Worm (Caenorhabditis elegans): ENCODE measurements around the gene puf-6.
A peak's percentile ranks its signal among the peaks of the same experiment; 100 is the strongest.
"Not testable (repeated sequence)": the region's sequence is repeated elsewhere in the genome, so short reads cannot be mapped to it uniquely, and the experiment has no call there.

puf-6 gene

ce11 chrII:13065251-13065650 is 22.0 kb upstream of the puf-6 start:
- TF ChIP-seq tbx-8 (GFP tag; optimal IDR thresholded peaks at IDR 0.05), result no peak
- no peak for TF ChIP-seq snpc-4 (tag; optimal IDR thresholded peaks at IDR 0.05)
- TF ChIP-seq sem-2 (GFP tag; optimal IDR thresholded peaks at IDR 0.05), result no peak
- no peak for TF ChIP-seq ceh-83 (GFP tag; optimal IDR thresholded peaks at IDR 0.05)
- no peak for TF ChIP-seq cnd-1 (tag; optimal IDR thresholded peaks at IDR 0.05)
- TF ChIP-seq mep-1 (tag; optimal IDR thresholded peaks at IDR 0.05), result no peak
- no peak for TF ChIP-seq lin-13 (tag; optimal IDR thresholded peaks at IDR 0.05)
- TF ChIP-seq pha-4 (tag; optimal IDR thresholded peaks at IDR 0.05), result no peak
- TF ChIP-seq hlh-1 (tag; optimal IDR thresholded peaks at IDR 0.05), result no peak
- TF ChIP-seq lsy-2 (tag; optimal IDR thresholded peaks at IDR 0.05), result no peak
- TF ChIP-seq ztf-11 (tag; optimal IDR thresholded peaks at IDR 0.05), result no peak
- TF ChIP-seq unc-62 (GFP tag; optimal IDR thresholded peaks at IDR 0.05), result no peak
- no peak for TF ChIP-seq elt-3 (tag; optimal IDR thresholded peaks at IDR 0.05)
- TF ChIP-seq nhr-237 (tag; optimal IDR thresholded peaks at IDR 0.05), result no peak
- no peak for TF ChIP-seq nhr-2 (tag; optimal IDR thresholded peaks at IDR 0.05)
- no peak for TF ChIP-seq mab-5 (tag; optimal IDR thresholded peaks at IDR 0.05)
- no peak for TF ChIP-seq M03D4.4 (tag; optimal IDR thresholded peaks at IDR 0.05)
- TF ChIP-seq lin-32 (GFP tag; optimal IDR thresholded peaks at IDR 0.05), result no peak

DNA sequence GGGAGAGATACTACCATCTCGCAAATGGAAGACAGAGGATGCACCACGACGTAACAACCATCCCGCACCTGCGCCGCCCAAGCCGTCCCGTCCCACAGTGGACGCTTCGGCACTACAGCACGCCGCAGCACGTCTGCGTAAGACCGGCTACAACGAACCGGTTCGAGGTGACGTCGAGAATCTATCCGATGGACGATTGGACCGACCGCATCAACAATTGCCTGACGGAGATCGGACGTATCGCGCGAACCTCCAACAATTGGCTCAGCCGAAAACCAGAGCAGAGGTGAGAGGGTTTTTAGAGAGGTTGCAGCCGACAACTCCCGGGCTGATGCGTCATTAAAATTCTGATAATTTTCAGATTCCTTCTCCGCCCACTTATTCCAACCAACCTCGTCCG is 16.0 kb upstream of the puf-6 start:
- TF ChIP-seq nhr-237 (tag; optimal IDR thresholded peaks at IDR 0.05) (no peak), snpc-4 (tag; optimal IDR thresholded peaks at IDR 0.05) (no peak), pha-4 (tag; optimal IDR thresholded peaks at IDR 0.05) (no peak)

ce11 chrII:13056580-13056979 is 13.3 kb upstream of the puf-6 start, which contains the start of gene zyx-1:
Gene zyx-1 (plus strand): TSS chrII:13056910.
- no peak for TF ChIP-seq mep-1 (tag; optimal IDR thresholded peaks at IDR 0.05)
- TF ChIP-seq unc-120 (tag; optimal IDR thresholded peaks at IDR 0.05; ENCODE audit: poor library complexity, severe bottlenecking), result peak; percentile 58

- peak; percentile 96 for TF ChIP-seq blmp-1 (tag; optimal IDR thresholded peaks at IDR 0.05)
- TF ChIP-seq elt-3 (tag; optimal IDR thresholded peaks at IDR 0.05), result peak; percentile 16
- TF ChIP-seq pha-4 (tag; optimal IDR thresholded peaks at IDR 0.05), result no peak
- TF ChIP-seq ham-2 (GFP tag; optimal IDR thresholded peaks at IDR 0.05), result peak; percentile 49
- no peak for TF ChIP-seq bed-3 (GFP tag; optimal IDR thresholded peaks at IDR 0.05)
These were observed 10.2 kb upstream of the puf-6 start for ce11 chrII:13053443-13053842.

DNA sequence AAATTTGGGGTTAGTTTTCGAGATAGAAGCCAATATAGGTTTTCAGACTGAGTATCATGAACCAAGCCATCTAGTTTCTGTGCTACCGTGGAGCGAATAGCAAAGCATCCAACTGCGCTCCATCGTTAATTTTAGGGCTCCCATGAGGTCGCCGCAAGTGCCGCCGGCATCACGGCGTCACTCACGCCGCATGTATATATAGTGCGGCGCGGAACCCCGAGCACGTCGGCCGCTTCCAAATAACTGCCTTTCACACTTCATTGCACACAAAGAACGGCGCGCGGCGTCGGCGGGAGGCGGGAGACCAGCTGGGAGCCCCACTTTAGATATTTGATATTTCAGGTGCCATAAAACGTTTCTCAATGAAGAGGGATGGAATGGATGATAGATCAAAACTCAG is 6.8 kb upstream of the puf-6 start:
- no peak for TF ChIP-seq lin-13 (tag; optimal IDR thresholded peaks at IDR 0.05)
- no peak for TF ChIP-seq nhr-12 (tag; optimal IDR thresholded peaks at IDR 0.05)
- TF ChIP-seq sptf-1 (tag; optimal IDR thresholded peaks at IDR 0.05), result no peak
- no peak for TF ChIP-seq blmp-1 (tag; optimal IDR thresholded peaks at IDR 0.05)
- no peak for TF ChIP-seq ceh-83 (GFP tag; optimal IDR thresholded peaks at IDR 0.05)
- no peak for TF ChIP-seq nhr-76 (tag; optimal IDR thresholded peaks at IDR 0.05)
- no peak for TF ChIP-seq ceh-43 (GFP tag; optimal IDR thresholded peaks at IDR 0.05)
- TF ChIP-seq M03D4.4 (tag; optimal IDR thresholded peaks at IDR 0.05), result no peak
- TF ChIP-seq hlh-1 (tag; optimal IDR thresholded peaks at IDR 0.05), result no peak
- no peak for TF ChIP-seq mls-2 (tag; optimal IDR thresholded peaks at IDR 0.05)
- TF ChIP-seq elt-1 (tag; optimal IDR thresholded peaks at IDR 0.05; ENCODE audit: borderline replicate concordance, insufficient read depth), result no peak
- no peak for TF ChIP-seq bed-3 (GFP tag; optimal IDR thresholded peaks at IDR 0.05)

ce11 chrII:13047609-13048008 is 4.4 kb upstream of the puf-6 start, which contains the start of gene F42G4.2:
Gene F42G4.2 (plus strand): TSS chrII:13047909.
- not testable (repeated sequence) for TF ChIP-seq lsy-2, elt-3, nhr-2 (tag; optimal IDR thresholded peaks at IDR 0.05)

- not testable (repeated sequence) for TF ChIP-seq ceh-43 (GFP tag; optimal IDR thresholded peaks at IDR 0.05); nhr-76 (tag; optimal IDR thresholded peaks at IDR 0.05); hlh-1 (tag; optimal IDR thresholded peaks at IDR 0.05)
These were observed 3.9 kb upstream of the puf-6 start, which contains the start of gene F42G4.7 for ce11 chrII:13047106-13047505. Gene F42G4.7 (minus strand): TSS chrII:13047290.

Data from whole organism, mixed stage, embryonic.